Worm (Caenorhabditis elegans) whole organism, dauer: ENCODE measurements around the gene T28C6.11.

Experiments
- unc-62 ChIP-seq: sonication (generic microtip); optimal IDR thresholded peaks from 2 replicates; lab custom pipeline; 2017; ENCODE audit warnings: missing biosample characterization, missing genetic modification reagents, missing genetic modification characterization

T28C6.11 gene

ce11 chrIV:8840161-8840765, at the start of gene T28C6.11, which contains the start of gene T11B7.1:
TSS of gene T28C6.11 (minus strand) at chrIV:8840261.
TSS of gene T11B7.1 (plus strand) at chrIV:8840715.
- TF ChIP-seq unc-62, result no peak

- TF ChIP-seq unc-62, result no peak
Measured at ce11 chrIV:8888525-8889026, 48.5 kb upstream of the T28C6.11 start, which contains the start of gene oma-1. TSS of gene oma-1 (plus strand) at chrIV:8888976.

DNA sequence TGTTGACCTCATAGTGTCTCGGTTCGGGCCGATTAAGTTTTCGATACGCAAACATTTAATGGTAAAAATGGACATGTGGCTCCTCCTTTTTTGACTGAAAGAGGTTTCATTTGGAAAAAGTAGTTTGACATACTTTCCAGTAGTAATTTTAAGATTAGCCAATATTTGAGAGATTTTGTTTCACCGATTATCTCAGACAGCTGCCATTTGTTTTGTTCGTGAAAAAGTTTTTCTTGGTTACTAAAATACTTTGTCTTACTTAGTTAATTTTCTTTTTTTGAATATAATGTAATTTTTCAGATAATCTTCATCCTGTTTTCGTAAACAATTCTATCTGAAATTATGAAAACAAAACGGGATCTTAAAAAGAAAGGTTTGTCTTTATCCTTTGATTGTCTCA, 46.2 kb upstream of the T28C6.11 start, which contains the start of gene C09G9.5:
TSS of gene C09G9.5 (plus strand) at position 301 of the 400 bp plus-strand sequence.
- no peak for TF ChIP-seq unc-62

DNA sequence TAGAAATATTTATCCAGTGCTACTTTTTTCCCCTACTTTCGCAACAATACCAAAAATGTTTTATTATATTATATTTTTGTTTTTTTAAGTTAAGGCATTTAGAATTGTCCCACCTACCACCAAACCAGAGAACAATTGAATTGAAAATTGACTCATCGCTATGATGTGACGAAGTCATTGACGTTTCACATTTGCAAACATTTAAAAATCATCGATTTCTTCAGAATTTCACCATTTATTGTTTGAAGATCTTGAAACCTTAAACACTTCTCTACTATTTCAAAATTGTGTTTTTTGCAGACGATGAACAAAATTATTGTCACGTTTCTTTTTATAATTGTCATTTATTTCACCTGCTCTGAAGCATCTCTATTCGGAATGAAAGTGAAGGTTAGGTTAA, 41.1 kb upstream of the T28C6.11 start, which contains the start of gene C09G9.8:
TSS of gene C09G9.8 (plus strand) at position 301 of the 400 bp plus-strand sequence.
- no peak for TF ChIP-seq unc-62

- TF ChIP-seq unc-62, result no peak
Measured at ce11 chrIV:8879810-8880209, 39.7 kb upstream of the T28C6.11 start, which contains the start of gene npax-4. TSS of gene npax-4 (minus strand) at chrIV:8879910.

ce11 chrIV:8873847-8874246, 33.8 kb upstream of the T28C6.11 start, which contains the start of gene hdl-2:
TSS of gene hdl-2 (plus strand) at chrIV:8874147.
- no peak for TF ChIP-seq unc-62

DNA sequence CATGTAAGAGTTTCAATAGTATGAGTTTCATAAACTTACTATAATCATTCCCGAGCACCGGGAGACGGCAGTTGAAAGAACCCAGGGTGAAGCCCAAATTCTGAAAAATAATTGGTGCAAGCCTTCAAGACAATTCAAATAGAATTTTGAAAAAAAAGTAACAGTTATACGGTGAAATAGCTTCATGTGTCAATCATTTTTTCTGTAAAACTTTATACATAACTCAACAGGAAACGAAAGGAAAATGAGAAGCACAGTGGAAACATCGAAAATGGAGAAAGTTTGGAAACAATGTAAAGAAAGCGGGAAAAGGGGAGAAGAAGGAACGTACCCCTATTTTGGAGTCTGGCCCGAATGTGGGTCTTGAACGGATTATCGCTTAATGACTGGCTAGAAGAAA, 32.9 kb upstream of the T28C6.11 start, which contains the start of gene C09G9.3:
TSS of gene C09G9.3 (minus strand) at position 101 of the 400 bp plus-strand sequence.
- TF ChIP-seq unc-62, result no peak

DNA sequence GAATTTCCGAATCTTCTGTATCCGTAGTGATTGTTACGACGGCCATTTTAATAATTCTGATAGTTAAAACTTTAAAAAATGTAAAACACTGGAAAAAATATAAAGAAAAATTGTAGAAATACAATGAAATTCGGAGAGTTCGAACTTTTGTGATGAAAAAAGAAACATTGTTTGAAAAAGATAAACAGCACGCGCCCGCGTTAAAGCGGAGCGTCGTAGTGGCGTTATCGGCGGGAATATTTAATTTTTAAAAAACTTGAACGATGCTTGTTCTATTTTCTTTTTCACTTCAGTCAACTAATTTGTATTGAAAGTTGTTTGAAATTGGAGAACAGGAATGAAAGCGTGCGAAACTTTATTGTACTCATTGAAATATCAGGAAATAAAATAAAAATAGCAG, 29.6 kb upstream of the T28C6.11 start, which contains the start of gene npp-23:
TSS of gene npp-23 (minus strand) at position 56 of the 400 bp plus-strand sequence.
- no peak for TF ChIP-seq unc-62

- TF ChIP-seq unc-62, result no peak
Measured at ce11 chrIV:8867562-8867961, 27.5 kb upstream of the T28C6.11 start.

ce11 chrIV:8866092-8866491, 26.0 kb upstream of the T28C6.11 start:
- no peak for TF ChIP-seq unc-62

DNA sequence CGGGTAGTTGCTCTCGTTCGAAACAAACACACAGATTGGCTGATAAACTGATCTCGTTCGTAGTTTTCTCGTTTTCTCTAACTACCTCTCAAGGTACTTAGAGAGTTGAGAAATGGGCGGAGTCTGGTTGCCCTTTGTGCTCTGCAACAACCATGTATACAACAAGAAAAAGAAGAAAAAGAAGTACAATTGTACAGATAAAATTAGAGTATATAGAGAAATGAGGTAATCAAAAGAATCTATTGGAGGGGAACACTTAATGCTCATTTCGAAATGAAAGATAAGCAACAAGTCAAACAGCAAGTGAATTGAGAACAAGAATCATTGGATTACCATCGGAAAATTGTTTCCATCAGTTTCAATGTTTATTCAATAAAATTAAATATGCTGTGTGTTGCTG, 25.3 kb upstream of the T28C6.11 start, which contains the start of gene C09G9.1:
TSS of gene C09G9.1 (minus strand) at position 143 of the 400 bp plus-strand sequence.
- TF ChIP-seq unc-62, result no peak

- no peak for TF ChIP-seq unc-62
Measured at ce11 chrIV:8864672-8865071, 24.6 kb upstream of the T28C6.11 start.

DNA sequence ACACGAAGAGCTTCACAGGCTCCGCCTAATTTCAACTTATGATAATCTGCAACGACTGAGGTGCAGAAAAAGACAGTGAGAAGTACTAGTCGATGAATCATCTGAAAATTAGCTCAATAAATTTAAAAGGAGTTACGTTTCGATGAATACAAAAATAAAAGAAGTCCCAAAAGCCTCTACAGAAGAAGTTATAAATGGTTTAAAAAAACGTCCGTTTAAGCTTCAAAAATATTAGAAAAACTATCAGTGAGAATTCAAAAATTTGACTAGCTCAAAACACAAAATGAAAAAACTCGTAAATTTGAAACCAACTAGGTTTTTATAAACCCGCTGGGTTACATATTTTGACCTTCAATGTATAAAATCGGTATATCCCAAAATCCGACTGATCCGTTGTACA, 15.9 kb upstream of the T28C6.11 start, which contains the start of gene T11B7.5:
TSS of gene T11B7.5 (minus strand) at position 101 of the 400 bp plus-strand sequence.
- TF ChIP-seq unc-62, result no peak

ce11 chrIV:8853301-8853700, 13.2 kb upstream of the T28C6.11 start:
- no peak for TF ChIP-seq unc-62

- TF ChIP-seq unc-62, result no peak
Measured at ce11 chrIV:8852194-8852593, 12.1 kb upstream of the T28C6.11 start, which contains the start of gene alp-1. TSS of gene alp-1 (plus strand) at chrIV:8852494.

ce11 chrIV:8850807-8851206, 10.7 kb upstream of the T28C6.11 start:
- TF ChIP-seq unc-62, result no peak

- TF ChIP-seq unc-62, result no peak
Measured at ce11 chrIV:8848983-8849382, 8.9 kb upstream of the T28C6.11 start.

DNA sequence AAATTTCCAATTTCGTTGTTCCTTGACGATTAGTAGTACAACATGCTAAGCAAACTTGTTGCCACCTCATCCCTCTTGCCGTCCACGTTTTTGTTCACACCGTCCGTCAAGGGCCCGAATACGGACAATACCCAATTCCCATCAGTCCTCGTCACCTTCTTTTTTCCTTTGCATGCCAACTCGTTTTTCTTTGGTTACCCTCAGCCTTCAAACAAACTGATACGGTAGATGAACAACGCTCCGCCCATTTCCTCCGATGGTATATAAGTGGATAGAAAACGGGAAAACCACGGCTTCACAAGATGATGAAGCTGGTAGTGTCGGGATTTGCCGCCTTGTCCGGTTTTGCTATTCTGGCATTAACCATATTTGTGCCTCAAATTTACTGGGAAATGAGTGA, 7.9 kb upstream of the T28C6.11 start, which contains the start of gene col-118:
TSS of gene col-118 (plus strand) at position 301 of the 400 bp plus-strand sequence.
- TF ChIP-seq unc-62, result no peak
